4 worm cellular contexts compared by ENCODE assay signal in genomic region chrIV:11593415-11594190, ce11.
A peak's percentile ranks its signal among the peaks of the same experiment; 100 is the strongest.
TF ChIP-seq lines count a peak whose summit lies in the region.

Gene F40F11.3 (minus strand): TSS chrIV:11594003.

TF ChIP-seq in whole organism, L2 larva, 48 proteins besides CTCF, POLR2A, EP300 and RAD21 (continued from another document):
- TF ChIP-seq fos-1 (tag; optimal IDR thresholded peaks at IDR 0.05; lab: Kevin White, UChicago) (peak; percentile 88), lin-13 (GFP tag; optimal IDR thresholded peaks at IDR 0.05; lab: Kevin White, UChicago) (peak; percentile 67), nhr-11 (tag; optimal IDR thresholded peaks at IDR 0.05; lab: Kevin White, UChicago) (no peak), unc-39 (tag; optimal IDR thresholded peaks at IDR 0.05; lab: Kevin White, UChicago) (peak; percentile 13), nhr-237 (tag; optimal IDR thresholded peaks at IDR 0.05; lab: Kevin White, UChicago) (no peak), alr-1 (tag; optimal IDR thresholded peaks at IDR 0.05; lab: Kevin White, UChicago) (peak; percentile 72), mdl-1 (tag; optimal IDR thresholded peaks at IDR 0.05; lab: Kevin White, UChicago) (peak; percentile 23 to 80), aly-2 (tag; optimal IDR thresholded peaks at IDR 0.05; lab: Kevin White, UChicago) (no peak), elt-1 (tag; optimal IDR thresholded peaks at IDR 0.05; lab: Kevin White, UChicago) (no peak), nhr-129 (tag; optimal IDR thresholded peaks at IDR 0.05; lab: Kevin White, UChicago) (peak; percentile 98), nhr-6 (tag; optimal IDR thresholded peaks at IDR 0.05; lab: Kevin White, UChicago) (peak; percentile 93), unc-55 (GFP tag; optimal IDR thresholded peaks at IDR 0.05; lab: Kevin White, UChicago) (peak; percentile 84), sem-4 (tag; optimal IDR thresholded peaks at IDR 0.05; lab: Kevin White, UChicago) (peak; percentile 92), crh-2 (tag; optimal IDR thresholded peaks at IDR 0.05; lab: Kevin White, UChicago) (peak; percentile 91), ztf-11 (tag; optimal IDR thresholded peaks at IDR 0.05; lab: Kevin White, UChicago) (no peak), blmp-1 (tag; optimal IDR thresholded peaks at IDR 0.05; lab: Kevin White, UChicago; ENCODE audit: insufficient read depth) (peak; percentile 80), nhr-77 (tag; optimal IDR thresholded peaks at IDR 0.05; lab: Kevin White, UChicago) (no peak), ceh-16 (tag; optimal IDR thresholded peaks at IDR 0.05; lab: Kevin White, UChicago) (peak; percentile 71), skn-1 (tag; optimal IDR thresholded peaks at IDR 0.05; lab: Kevin White, UChicago) (peak; percentile 76), ztf-4 (tag; optimal IDR thresholded peaks at IDR 0.05; lab: Kevin White, UChicago) (peak; percentile 94), snpc-4 (tag; optimal IDR thresholded peaks at IDR 0.05; lab: Kevin White, UChicago) (peak; percentile 63), ama-1 (optimal IDR thresholded peaks at IDR 0.05; lab: Kevin White, UChicago) (no peak), zag-1 (tag; optimal IDR thresholded peaks at IDR 0.05; lab: Kevin White, UChicago) (peak; percentile 79)

TF ChIP-seq in whole organism, L4 larva, 104 proteins besides CTCF, POLR2A, EP300 and RAD21 (continued from another document and continues in another):
- TF ChIP-seq snpc-1.2 (GFP tag; IDR thresholded peaks at IDR 0.05; lab: Robert Waterston, UW) (peak; percentile 24), dpl-1 (GFP tag; optimal IDR thresholded peaks at IDR 0.05; lab: Kevin White, UChicago) (peak; percentile 57), zfp-3 (GFP tag; conservative IDR thresholded peaks at IDR 0.05; lab: Robert Waterston, UW) (peak; percentile 58; the same call in 1 of the 2 replicates), R02D3.7 (tag; optimal IDR thresholded peaks at IDR 0.05; lab: Kevin White, UChicago) (no peak), D1046.2 (GFP tag; IDR thresholded peaks at IDR 0.05; lab: Robert Waterston, UW) (no peak; the same call in 1 of the 2 replicates), mep-1 (tag; optimal IDR thresholded peaks at IDR 0.05; lab: Kevin White, UChicago) (peak; percentile 81), hlh-30 (tag; optimal IDR thresholded peaks at IDR 0.05; lab: Kevin White, UChicago; ENCODE audit: insufficient read depth) (peak; percentile 94), T20F7.1 (GFP tag; optimal IDR thresholded peaks at IDR 0.05; lab: Kevin White, UChicago) (peak; percentile 79), fkh-10 (GFP tag; optimal IDR thresholded peaks at IDR 0.05; lab: Kevin White, UChicago) (peak; percentile 81), nhr-42 (GFP tag; IDR thresholded peaks at IDR 0.05; lab: Robert Waterston, UW) (peak; percentile 64; the same call in 1 of the 2 replicates), F44E2.7 (GFP tag; IDR thresholded peaks at IDR 0.05; lab: Robert Waterston, UW) (no peak), vab-7 (GFP tag; IDR thresholded peaks at IDR 0.05; lab: Robert Waterston, UW) (no peak), nhr-102 (tag; optimal IDR thresholded peaks at IDR 0.05; lab: Kevin White, UChicago) (peak; percentile 34), dmd-8 (GFP tag; IDR thresholded peaks at IDR 0.05; lab: Robert Waterston, UW) (peak; percentile 25; the same call in 1 of the 2 replicates), ctbp-1 (GFP tag; IDR thresholded peaks at IDR 0.05; lab: Robert Waterston, UW) (peak; percentile 74), F26F4.8 (GFP tag; conservative IDR thresholded peaks at IDR 0.05; lab: Robert Waterston, UW) (no peak), lin-39 (tag; optimal IDR thresholded peaks at IDR 0.05; lab: Kevin White, UChicago) (no peak), daf-16 (GFP tag; optimal IDR thresholded peaks at IDR 0.05; lab: Kevin White, UChicago) (peak; percentile 49 to 64), daf-16 (tag; optimal IDR thresholded peaks at IDR 0.05; lab: Kevin White, UChicago) (peak; percentile 78), fos-1 (tag; optimal IDR thresholded peaks at IDR 0.05; lab: Kevin White, UChicago) (no peak), ces-1 (GFP tag; optimal IDR thresholded peaks at IDR 0.05; lab: Kevin White, UChicago) (peak; percentile 56), lsy-2 (tag; optimal IDR thresholded peaks at IDR 0.05; lab: Kevin White, UChicago) (peak; percentile 78 to 91), jun-1 (tag; optimal IDR thresholded peaks at IDR 0.05; lab: Kevin White, UChicago) (peak; percentile 28), zfp-2 (tag; optimal IDR thresholded peaks at IDR 0.05; lab: Kevin White, UChicago) (peak; percentile 67), php-3 (GFP tag; IDR thresholded peaks at IDR 0.05; lab: Robert Waterston, UW) (peak; percentile 77), tra-1 (GFP tag; IDR thresholded peaks at IDR 0.05; lab: Robert Waterston, UW) (peak; percentile 72), mxl-3 (GFP tag; optimal IDR thresholded peaks at IDR 0.05; lab: Kevin White, UChicago) (peak; percentile 87), nhr-77 (tag; optimal IDR thresholded peaks at IDR 0.05; lab: Kevin White, UChicago) (peak; percentile 17), attf-4 (tag; optimal IDR thresholded peaks at IDR 0.05; lab: Kevin White, UChicago) (peak; percentile 38), unc-130 (GFP tag; optimal IDR thresholded peaks at IDR 0.05; lab: Kevin White, UChicago) (no peak), F37D6.2 (tag; optimal IDR thresholded peaks at IDR 0.05; lab: Kevin White, UChicago) (peak; percentile 68), madf-9 (GFP tag; conservative IDR thresholded peaks at IDR 0.05; lab: Robert Waterston, UW) (no peak; the same call in 1 of the 2 replicates), hlh-11 (tag; optimal IDR thresholded peaks at IDR 0.05; lab: Kevin White, UChicago) (peak; percentile 95), unc-62 (GFP tag; optimal IDR thresholded peaks at IDR 0.05 in 1 of 2; lab: Kevin White, UChicago) (peak in 1 of 2 experiments; percentile 99), unc-62 (tag; optimal IDR thresholded peaks at IDR 0.05; lab: Kevin White, UChicago) (no peak), rbr-2 (tag; optimal IDR thresholded peaks at IDR 0.05; lab: Kevin White, UChicago) (peak; percentile 86)

TF ChIP-seq in whole organism, late embryonic, 69 proteins besides CTCF, POLR2A, EP300 and RAD21 (continued from another document and continues in another):
- no peak for TF ChIP-seq eyg-1 (tag; optimal IDR thresholded peaks at IDR 0.05; lab: Kevin White, UChicago)
- no peak for TF ChIP-seq pha-2 (tag; optimal IDR thresholded peaks at IDR 0.05; lab: Kevin White, UChicago)
- no peak for TF ChIP-seq fax-1 (tag; optimal IDR thresholded peaks at IDR 0.05; lab: Kevin White, UChicago)
- TF ChIP-seq ceh-48 (tag; optimal IDR thresholded peaks at IDR 0.05; lab: Kevin White, UChicago) = peak; percentile 33
- TF ChIP-seq ceh-9 (tag; optimal IDR thresholded peaks at IDR 0.05; lab: Kevin White, UChicago) = no peak
- TF ChIP-seq ceh-19 (GFP tag; optimal IDR thresholded peaks at IDR 0.05; lab: Kevin White, UChicago) = peak; percentile 41
- TF ChIP-seq ceh-24 (tag; optimal IDR thresholded peaks at IDR 0.05; lab: Kevin White, UChicago) = no peak
- peak; percentile 88 for TF ChIP-seq nfya-1 (tag; optimal IDR thresholded peaks at IDR 0.05; lab: Kevin White, UChicago)
- no peak for TF ChIP-seq pqm-1 (tag; optimal IDR thresholded peaks at IDR 0.05; lab: Kevin White, UChicago)
- TF ChIP-seq ceh-14 (tag; optimal IDR thresholded peaks at IDR 0.05; lab: Kevin White, UChicago) = peak; percentile 36
- TF ChIP-seq ceh-45 (GFP tag; IDR thresholded peaks at IDR 0.05; lab: Robert Waterston, UW) = no peak
- TF ChIP-seq K09A11.1 (tag; optimal IDR thresholded peaks at IDR 0.05; lab: Kevin White, UChicago; ENCODE audit: insufficient read depth) = peak; percentile 1
- TF ChIP-seq K02D7.2 (tag; optimal IDR thresholded peaks at IDR 0.05; lab: Kevin White, UChicago) = no peak
- TF ChIP-seq F13H6.1 (tag; optimal IDR thresholded peaks at IDR 0.05; lab: Kevin White, UChicago) = peak; percentile 24
- TF ChIP-seq C38D4.7 (GFP tag; optimal IDR thresholded peaks at IDR 0.05; lab: Kevin White, UChicago) = no peak
- TF ChIP-seq dve-1 (tag; optimal IDR thresholded peaks at IDR 0.05; lab: Kevin White, UChicago) = peak; percentile 77
- TF ChIP-seq T23F11.4 (GFP tag; optimal IDR thresholded peaks at IDR 0.05; lab: Kevin White, UChicago) = no peak
- TF ChIP-seq unc-3 (GFP tag; conservative IDR thresholded peaks at IDR 0.05; lab: Robert Waterston, UW) = no peak
- no peak for TF ChIP-seq unc-3 (tag; optimal IDR thresholded peaks at IDR 0.05; lab: Kevin White, UChicago)
- no peak for TF ChIP-seq ets-4 (tag; optimal IDR thresholded peaks at IDR 0.05; lab: Kevin White, UChicago)
- peak; percentile 80 for TF ChIP-seq ref-2 (tag; optimal IDR thresholded peaks at IDR 0.05; lab: Kevin White, UChicago)
- no peak; the same call in 1 of the 2 replicates for TF ChIP-seq sox-2 (GFP tag; IDR thresholded peaks at IDR 0.05; lab: Robert Waterston, UW)
- peak; percentile 80 for TF ChIP-seq tbx-2 (tag; optimal IDR thresholded peaks at IDR 0.05; lab: Kevin White, UChicago)
- no peak for TF ChIP-seq mec-3 (tag; optimal IDR thresholded peaks at IDR 0.05; lab: Kevin White, UChicago; ENCODE audit: borderline replicate concordance)
- no peak for TF ChIP-seq zip-5 (tag; optimal IDR thresholded peaks at IDR 0.05; lab: Kevin White, UChicago)
- no peak for TF ChIP-seq hlh-15 (tag; optimal IDR thresholded peaks at IDR 0.05; lab: Kevin White, UChicago)
- TF ChIP-seq gmeb-2 (tag; optimal IDR thresholded peaks at IDR 0.05; lab: Kevin White, UChicago) = no peak
- TF ChIP-seq hlh-30 (tag; optimal IDR thresholded peaks at IDR 0.05; lab: Kevin White, UChicago; ENCODE audit: insufficient read depth) = peak; percentile 68
- no peak for TF ChIP-seq dmd-4 (tag; optimal IDR thresholded peaks at IDR 0.05; lab: Kevin White, UChicago; ENCODE audit: borderline replicate concordance)
- peak; percentile 86 for TF ChIP-seq ceh-22 (tag; optimal IDR thresholded peaks at IDR 0.05; lab: Kevin White, UChicago)
- TF ChIP-seq ceh-18 (tag; optimal IDR thresholded peaks at IDR 0.05; lab: Kevin White, UChicago) = peak; percentile 69
- no peak for TF ChIP-seq nhr-11 (tag; optimal IDR thresholded peaks at IDR 0.05; lab: Kevin White, UChicago)
- peak; percentile 30 for TF ChIP-seq lim-6 (tag; optimal IDR thresholded peaks at IDR 0.05; lab: Kevin White, UChicago)
- peak; percentile 67 for TF ChIP-seq hlh-8 (tag; optimal IDR thresholded peaks at IDR 0.05; lab: Kevin White, UChicago)
- TF ChIP-seq ceh-34 (tag; optimal IDR thresholded peaks at IDR 0.05; lab: Kevin White, UChicago) = peak; percentile 70
- TF ChIP-seq pha-4 (tag; optimal IDR thresholded peaks at IDR 0.05; lab: Kevin White, UChicago) = no peak
- TF ChIP-seq fkh-10 (GFP tag; optimal IDR thresholded peaks at IDR 0.05; lab: Kevin White, UChicago) = peak; percentile 61
- no peak for TF ChIP-seq sdc-2 (tag; optimal IDR thresholded peaks at IDR 0.05; lab: Kevin White, UChicago)
- peak; percentile 91 for TF ChIP-seq unc-42 (tag; optimal IDR thresholded peaks at IDR 0.05; lab: Kevin White, UChicago)
- no peak for TF ChIP-seq lin-11 (tag; optimal IDR thresholded peaks at IDR 0.05; lab: Kevin White, UChicago)
- no peak for TF ChIP-seq elt-2 (tag; optimal IDR thresholded peaks at IDR 0.05; lab: Kevin White, UChicago)

TF ChIP-seq in whole organism, mixed stage, embryonic, 35 proteins besides CTCF, POLR2A, EP300 and RAD21 (continued from another document):
- TF ChIP-seq unc-120 (tag; optimal IDR thresholded peaks at IDR 0.05; lab: Kevin White, UChicago; ENCODE audit: poor library complexity, severe bottlenecking) = peak; percentile 43
- peak; percentile 90 for TF ChIP-seq nhr-237 (tag; optimal IDR thresholded peaks at IDR 0.05; lab: Kevin White, UChicago)
- TF ChIP-seq snpc-4 (tag; optimal IDR thresholded peaks at IDR 0.05; lab: Kevin White, UChicago) = no peak
- TF ChIP-seq ces-1 (GFP tag; optimal IDR thresholded peaks at IDR 0.05; lab: Kevin White, UChicago) = peak; percentile 96
TF ChIP-seq in whole organism, mixed stage, embryonic: peak in this region for 19.
